Worm (Caenorhabditis elegans): ENCODE results near the gene F58A6.5.

F58A6.5 gene

ce11 chrII:5183207-5183606, 35.0 kb upstream of the F58A6.5 start (continued):
- TF ChIP-seq egl-27 (tag; optimal IDR thresholded peaks at IDR 0.05) (no peak), rnt-1 (tag; optimal IDR thresholded peaks at IDR 0.05) (no peak), pax-3 (tag; optimal IDR thresholded peaks at IDR 0.05) (no peak), elt-2 (tag; optimal IDR thresholded peaks at IDR 0.05) (no peak), vab-15 (tag; optimal IDR thresholded peaks at IDR 0.05) (no peak), lsy-2 (tag; optimal IDR thresholded peaks at IDR 0.05) (no peak), aly-2 (tag; optimal IDR thresholded peaks at IDR 0.05) (no peak), irx-1 (tag; optimal IDR thresholded peaks at IDR 0.05) (no peak), nhr-71 (tag; optimal IDR thresholded peaks at IDR 0.05) (peak; percentile 44), pqm-1 (tag; optimal IDR thresholded peaks at IDR 0.05) (no peak), ztf-4 (tag; optimal IDR thresholded peaks at IDR 0.05) (peak; percentile 16), nhr-85 (tag) (peak; percentile 52), alr-1 (tag; optimal IDR thresholded peaks at IDR 0.05; ENCODE audit: borderline replicate concordance) (no peak), mab-9 (GFP tag; IDR thresholded peaks at IDR 0.05) (no peak), nhr-12 (tag; optimal IDR thresholded peaks at IDR 0.05) (no peak), C16A3.4 (tag; optimal IDR thresholded peaks at IDR 0.05) (no peak), dsc-1 (tag; optimal IDR thresholded peaks at IDR 0.05) (peak; percentile 63), swsn-7 (tag; optimal IDR thresholded peaks at IDR 0.05) (peak; percentile 3), F16B12.6 (tag; optimal IDR thresholded peaks at IDR 0.05) (no peak), unc-30 (tag; optimal IDR thresholded peaks at IDR 0.05) (no peak), sup-37 (GFP tag; optimal IDR thresholded peaks at IDR 0.05) (no peak), C04F5.9 (tag; optimal IDR thresholded peaks at IDR 0.05) (no peak), elt-3 (tag; optimal IDR thresholded peaks at IDR 0.05) (no peak), nhr-28 (tag; optimal IDR thresholded peaks at IDR 0.05) (no peak), dpl-1 (GFP tag; optimal IDR thresholded peaks at IDR 0.05) (no peak), ces-1 (GFP tag; optimal IDR thresholded peaks at IDR 0.05) (no peak), nhr-47 (tag; optimal IDR thresholded peaks at IDR 0.05) (peak; percentile 22), lin-35 (GFP tag; optimal IDR thresholded peaks at IDR 0.05) (no peak), grh-1 (GFP tag; IDR thresholded peaks at IDR 0.05) (no peak), nhr-19 (GFP tag; conservative IDR thresholded peaks at IDR 0.05) (no peak), nhr-90 (tag; optimal IDR thresholded peaks at IDR 0.05; ENCODE audit: poor library complexity) (no peak), ceh-90 (tag; optimal IDR thresholded peaks at IDR 0.05) (no peak), lin-13 (GFP tag; optimal IDR thresholded peaks at IDR 0.05) (no peak), nhr-77 (tag; optimal IDR thresholded peaks at IDR 0.05) (no peak), lir-3 (tag; optimal IDR thresholded peaks at IDR 0.05; ENCODE audit: poor library complexity) (no peak)

ce11 chrII:5182451-5182850, 34.2 kb upstream of the F58A6.5 start:
- TF ChIP-seq xbp-1 (tag; optimal IDR thresholded peaks at IDR 0.05) (peak; percentile 69), snu-23 (GFP tag; optimal IDR thresholded peaks at IDR 0.05) (peak; percentile 74), hlh-4 (tag; optimal IDR thresholded peaks at IDR 0.05) (no peak), lin-15B (tag; optimal IDR thresholded peaks at IDR 0.05) (no peak), ceh-88 (GFP tag; IDR thresholded peaks at IDR 0.05) (no peak), lir-3 (tag; optimal IDR thresholded peaks at IDR 0.05; ENCODE audit: poor library complexity) (peak; percentile 53), C16A3.4 (tag; optimal IDR thresholded peaks at IDR 0.05) (peak; percentile 15), lin-39 (tag; optimal IDR thresholded peaks at IDR 0.05) (no peak), ceh-63 (GFP tag; optimal IDR thresholded peaks at IDR 0.05) (no peak), skn-1 (tag; optimal IDR thresholded peaks at IDR 0.05) (no peak), hpl-2 (GFP tag; optimal IDR thresholded peaks at IDR 0.05) (no peak), efl-1 (optimal IDR thresholded peaks at IDR 0.05) (peak; percentile 43 to 46), efl-1 (GFP tag; optimal IDR thresholded peaks at IDR 0.05 in 1 of 2) (peak in 1 of 2 experiments; percentile 90), swsn-7 (tag; optimal IDR thresholded peaks at IDR 0.05) (peak; percentile 57), nhr-237 (tag; optimal IDR thresholded peaks at IDR 0.05) (no peak), C34B4.2 (tag; optimal IDR thresholded peaks at IDR 0.05) (no peak), nhr-47 (tag; optimal IDR thresholded peaks at IDR 0.05) (peak; percentile 73), ztf-11 (tag; optimal IDR thresholded peaks at IDR 0.05) (no peak), elt-2 (tag; optimal IDR thresholded peaks at IDR 0.05) (peak; percentile 97), pag-3 (tag; optimal IDR thresholded peaks at IDR 0.05; ENCODE audit: borderline replicate concordance, insufficient read depth) (no peak), lin-35 (GFP tag; optimal IDR thresholded peaks at IDR 0.05) (peak; percentile 58 to 76), nhr-76 (tag; optimal IDR thresholded peaks at IDR 0.05) (no peak), lsy-2 (tag; optimal IDR thresholded peaks at IDR 0.05) (peak; percentile 57 to 67), ets-5 (GFP tag; IDR thresholded peaks at IDR 0.05) (no peak), grh-1 (GFP tag; IDR thresholded peaks at IDR 0.05) (no peak), ztf-4 (tag; optimal IDR thresholded peaks at IDR 0.05) (peak; percentile 71), F16B12.6 (tag; optimal IDR thresholded peaks at IDR 0.05) (no peak), blmp-1 (tag; optimal IDR thresholded peaks at IDR 0.05) (no peak)

Data from whole organism, L1 larva.